Fruit fly (Drosophila melanogaster): Measurements from ENCODE around the gene CG33281.

Gene CG33281

dm6 chr2L:3338566-3339215 is 14.7 kb downstream of the CG33281 start (continued):
- TF ChIP-seq Ets96B (tag; optimal IDR thresholded peaks at IDR 0.05): peak; percentile 68
- peak; percentile 92 for TF ChIP-seq CG15336 (GFP tag; IDR thresholded peaks at IDR 0.05)
- TF ChIP-seq CG6792 (GFP tag; optimal IDR thresholded peaks at IDR 0.05): peak; percentile 84
- TF ChIP-seq net (GFP tag; optimal IDR thresholded peaks at IDR 0.05): peak; percentile 86
- TF ChIP-seq Ets21C (GFP tag; optimal IDR thresholded peaks at IDR 0.05): peak; percentile 71
- peak; percentile 85 for TF ChIP-seq Hr39 (GFP tag; optimal IDR thresholded peaks at IDR 0.05)
- TF ChIP-seq Hr38 (GFP tag; optimal IDR thresholded peaks at IDR 0.05): peak; percentile 43
- peak; percentile 91 for TF ChIP-seq CG32006 (GFP tag; optimal IDR thresholded peaks at IDR 0.05)
- peak; percentile 87 for TF ChIP-seq CG10631 (GFP tag; optimal IDR thresholded peaks at IDR 0.05)

- TF ChIP-seq CG6808 (GFP tag; optimal IDR thresholded peaks at IDR 0.05): peak; percentile 9
- no peak for TF ChIP-seq CG3032 (tag; optimal IDR thresholded peaks at IDR 0.05)
- peak; percentile 57 for TF ChIP-seq Sox14 (GFP tag; optimal IDR thresholded peaks at IDR 0.05)
- TF ChIP-seq dsx (GFP tag; optimal IDR thresholded peaks at IDR 0.05; ENCODE audit: poor library complexity, severe bottlenecking): peak; percentile 77
- no peak for TF ChIP-seq fd85E (GFP tag; optimal IDR thresholded peaks at IDR 0.05)
- peak; percentile 37; the same call in 1 of the 2 replicates for TF ChIP-seq Gug (GFP tag; IDR thresholded peaks at IDR 0.05)
- peak in 1 of 2 experiments; percentile 84 for TF ChIP-seq ss (GFP tag; optimal IDR thresholded peaks at IDR 0.05)
- TF ChIP-seq Eip75B (GFP tag; optimal IDR thresholded peaks at IDR 0.05): no peak
- peak; percentile 56 for TF ChIP-seq Blimp-1 (GFP tag; optimal IDR thresholded peaks at IDR 0.05)
- TF ChIP-seq Lpt (GFP tag; optimal IDR thresholded peaks at IDR 0.05): peak; percentile 49
- TF ChIP-seq CG15336 (GFP tag; IDR thresholded peaks at IDR 0.05): 0 out of 2 replicates have a peak, but pooled peaks have one; percentile 7
- peak; percentile 50; the same call in 2 of the 3 replicates for TF ChIP-seq CG6163 (GFP tag; IDR thresholded peaks at IDR 0.05)
- TF ChIP-seq CG6854 (GFP tag; optimal IDR thresholded peaks at IDR 0.05): peak; percentile 26
- peak; percentile 96 for TF ChIP-seq svp (GFP tag)
- peak; percentile 87 for TF ChIP-seq fkh (GFP tag; optimal IDR thresholded peaks at IDR 0.05)
- peak; percentile 42; the same call in 1 of the 3 replicates for TF ChIP-seq eg (GFP tag; IDR thresholded peaks at IDR 0.05)
- TF ChIP-seq esn (GFP tag; optimal IDR thresholded peaks at IDR 0.05): no peak
Observed at dm6 chr2L:3339420-3339819, 15.4 kb downstream of the CG33281 start.

dm6 chr2L:3341231-3341935 is 17.3 kb downstream of the CG33281 start:
- TF ChIP-seq fd85E (GFP tag; optimal IDR thresholded peaks at IDR 0.05) (no peak), dsx (GFP tag; optimal IDR thresholded peaks at IDR 0.05; ENCODE audit: poor library complexity, severe bottlenecking) (no peak), Hr39 (GFP tag; optimal IDR thresholded peaks at IDR 0.05) (peak; percentile 51), Sox102F (GFP tag; optimal IDR thresholded peaks at IDR 0.05) (peak; percentile 88), CG6163 (GFP tag; IDR thresholded peaks at IDR 0.05) (peak; percentile 48; the same call in 1 of the 3 replicates), CG8319 (GFP tag; optimal IDR thresholded peaks at IDR 0.05) (peak; percentile 6), CG32006 (GFP tag; optimal IDR thresholded peaks at IDR 0.05) (peak; percentile 49), CG11902 (GFP tag; optimal IDR thresholded peaks at IDR 0.05) (peak; percentile 45), CG15336 (GFP tag; IDR thresholded peaks at IDR 0.05) (peak; percentile 65; the same call in 1 of the 2 replicates), lz (GFP tag; optimal IDR thresholded peaks at IDR 0.05) (peak; percentile 75), CG10631 (GFP tag; optimal IDR thresholded peaks at IDR 0.05) (peak; percentile 43), CG3032 (tag; optimal IDR thresholded peaks at IDR 0.05) (no peak), topi (GFP tag; optimal IDR thresholded peaks at IDR 0.05) (peak; percentile 71), Sox14 (GFP tag; optimal IDR thresholded peaks at IDR 0.05) (peak; percentile 71), Sox15 (GFP tag; optimal IDR thresholded peaks at IDR 0.05) (no peak), CG6792 (GFP tag; optimal IDR thresholded peaks at IDR 0.05) (peak; percentile 75), OdsH (GFP tag; optimal IDR thresholded peaks at IDR 0.05) (peak; percentile 81), svp (GFP tag) (peak; percentile 86), Ets21C (GFP tag; optimal IDR thresholded peaks at IDR 0.05) (peak; percentile 80), CG8632 (GFP tag; optimal IDR thresholded peaks at IDR 0.05) (peak; percentile 60), spab (GFP tag; optimal IDR thresholded peaks at IDR 0.05) (no peak), CG1621 (tag; optimal IDR thresholded peaks at IDR 0.05) (no peak), fkh (GFP tag; optimal IDR thresholded peaks at IDR 0.05) (no peak), Met (GFP tag; optimal IDR thresholded peaks at IDR 0.05) (peak; percentile 89), Lpt (GFP tag; optimal IDR thresholded peaks at IDR 0.05) (no peak), Gug (GFP tag; IDR thresholded peaks at IDR 0.05) (no peak), vri (GFP tag; optimal IDR thresholded peaks at IDR 0.05) (peak; percentile 98), acj6 (GFP tag; optimal IDR thresholded peaks at IDR 0.05) (peak; percentile 77), Eip78C (GFP tag) (peak; percentile 65), Eip93F (GFP tag; optimal IDR thresholded peaks at IDR 0.05) (peak; percentile 78), CG31627 (GFP tag; optimal IDR thresholded peaks at IDR 0.05) (peak; percentile 69), net (GFP tag; optimal IDR thresholded peaks at IDR 0.05) (peak; percentile 57), Hr4 (GFP tag; optimal IDR thresholded peaks at IDR 0.05) (peak; percentile 50), eg (GFP tag; IDR thresholded peaks at IDR 0.05) (no peak; the same call in 2 of the 3 replicates), CG6808 (GFP tag; optimal IDR thresholded peaks at IDR 0.05) (no peak)
